Worm (Caenorhabditis elegans): ENCODE data around the gene Y73C8C.8.

- TF ChIP-seq F26F4.8 (GFP tag; conservative IDR thresholded peaks at IDR 0.05), result no peak
- no peak for TF ChIP-seq pqm-1 (tag; optimal IDR thresholded peaks at IDR 0.05)
- TF ChIP-seq nhr-111 (GFP tag; optimal IDR thresholded peaks at IDR 0.05), result no peak
- TF ChIP-seq fos-1 (tag; optimal IDR thresholded peaks at IDR 0.05), result no peak
- TF ChIP-seq jun-1 (tag; optimal IDR thresholded peaks at IDR 0.05), result no peak
- TF ChIP-seq attf-4 (tag; optimal IDR thresholded peaks at IDR 0.05), result no peak
- no peak for TF ChIP-seq ces-1 (GFP tag; optimal IDR thresholded peaks at IDR 0.05)
- TF ChIP-seq lim-7 (GFP tag; IDR thresholded peaks at IDR 0.05), result no peak
Measured at ce11 chrV:3114973-3115372, 1.3 kb upstream of the Y73C8C.8 start, which contains the start of gene Y73C8C.3.
